Fruit fly (Drosophila melanogaster): ENCODE data around the gene CG45603.

DNA sequence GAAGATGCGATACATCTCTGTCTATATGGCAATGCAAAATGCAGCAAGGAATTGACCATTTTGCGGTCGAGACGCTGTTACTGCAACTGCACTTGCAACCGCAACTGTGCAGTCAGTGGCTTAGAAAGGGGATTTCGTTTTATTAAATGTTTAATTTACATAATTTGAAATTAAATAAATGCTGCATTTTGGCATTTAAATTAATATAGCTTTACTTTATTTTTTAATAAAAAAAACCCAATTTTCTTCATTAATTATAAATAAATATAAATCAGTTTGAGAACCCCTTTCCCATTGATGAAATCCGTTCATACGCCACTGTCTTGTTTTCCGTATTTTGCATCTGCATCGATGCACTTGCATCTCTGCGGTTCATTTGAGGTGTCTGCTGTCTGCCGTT is 46.5 kb upstream of the CG45603 start:
- TF ChIP-seq usp (GFP tag; optimal IDR thresholded peaks at IDR 0.05) (no peak), Dll (optimal IDR thresholded peaks at IDR 0.05) (no peak)
